Fruit fly (Drosophila melanogaster) whole organism, embryonic: ENCODE data around the gene Mgat4a.

Experiments used
- Ada2b ChIP-seq: fragments of 200-800 bp; sonication (Bioruptor generic); IDR thresholded peaks from 2 replicates; pipeline ENCODE4 v1.3.6; 2022; ENCODE audit warnings: missing biosample characterization, missing genetic modification characterization
- CG10209 ChIP-seq: fragments of 200-800 bp; sonication (Bioruptor generic); optimal IDR thresholded peaks from 3 replicates; lab custom pipeline; 2017; ENCODE audit warnings: missing biosample characterization, mild to moderate bottlenecking, missing genetic modification characterization, missing genetic modification reagents
- CG10431 ChIP-seq: fragments of 200-800 bp; sonication (Bioruptor generic); optimal IDR thresholded peaks from 3 replicates; lab custom pipeline; 2018; ENCODE audit warnings: missing biosample characterization, mild to moderate bottlenecking, missing genetic modification characterization
- CG10565 ChIP-seq: fragments of 200-800 bp; sonication (Bioruptor generic); optimal IDR thresholded peaks from 3 replicates; lab custom pipeline; 2016; ENCODE audit warnings: missing biosample characterization, mild to moderate bottlenecking, missing genetic modification characterization
- CG12299 ChIP-seq: fragments of 200-800 bp; sonication (Bioruptor generic); optimal IDR thresholded peaks from 2 replicates; lab custom pipeline; 2018; ENCODE audit warnings: missing biosample characterization, mild to moderate bottlenecking, missing genetic modification characterization
- CG13287 ChIP-seq: fragments of 200-800 bp; sonication (Bioruptor generic); IDR thresholded peaks from 2 replicates; pipeline ENCODE4 v1.3.6; 2022; ENCODE audit warnings: missing biosample characterization, missing genetic modification characterization; ENCODE audit not compliant: partially characterized antibody
- CG15601 ChIP-seq: fragments of 200-800 bp; sonication (Bioruptor generic); optimal IDR thresholded peaks from 3 replicates; lab custom pipeline; 2019; ENCODE audit warnings: missing biosample characterization, mild to moderate bottlenecking, missing genetic modification characterization, moderate library complexity
- CG1602 ChIP-seq: fragments of 200-800 bp; sonication (Bioruptor generic); optimal IDR thresholded peaks from 3 replicates; lab custom pipeline; 2016; ENCODE audit warnings: missing biosample characterization, missing genetic modification characterization
- CG17912 ChIP-seq: fragments of 200-800 bp; sonication (Bioruptor generic); optimal IDR thresholded peaks from 2 replicates; lab custom pipeline; 2018; ENCODE audit warnings: missing biosample characterization, mild to moderate bottlenecking, missing genetic modification characterization
- CG2129 ChIP-seq: fragments of 200-800 bp; sonication (Bioruptor generic); IDR thresholded peaks from 2 replicates; pipeline ENCODE4 v1.3.6; 2022; ENCODE audit warnings: missing biosample characterization, missing genetic modification characterization; ENCODE audit not compliant: partially characterized antibody
- CG32772 ChIP-seq: fragments of 200-800 bp; sonication (Bioruptor generic); IDR thresholded peaks from 2 replicates; pipeline ENCODE4 v1.3.6; 2022; ENCODE audit warnings: missing biosample characterization, missing genetic modification characterization
- CG3281 ChIP-seq: fragments of 200-800 bp; sonication (Bioruptor generic); optimal IDR thresholded peaks from 3 replicates; lab custom pipeline; 2017; ENCODE audit warnings: missing biosample characterization, mild to moderate bottlenecking, missing genetic modification characterization
- CG33557 ChIP-seq: fragments of 200-800 bp; sonication (Bioruptor generic); optimal IDR thresholded peaks from 2 replicates; lab custom pipeline; 2019; ENCODE audit warnings: missing biosample characterization, mild to moderate bottlenecking, missing genetic modification characterization, moderate library complexity
- CG43689 ChIP-seq: fragments of 200-800 bp; sonication (Bioruptor generic); IDR thresholded peaks from 2 replicates; pipeline ENCODE4 v1.3.6; 2022; ENCODE audit warnings: missing biosample characterization, missing genetic modification characterization
- CG7556 ChIP-seq: fragments of 200-800 bp; sonication (Bioruptor generic); optimal IDR thresholded peaks from 2 replicates; lab custom pipeline; 2017; ENCODE audit warnings: missing biosample characterization, mild to moderate bottlenecking, missing genetic modification characterization
- CG7987 ChIP-seq: fragments of 200-800 bp; sonication (Bioruptor generic); optimal IDR thresholded peaks from 2 replicates; lab custom pipeline; 2018; ENCODE audit warnings: missing biosample characterization, mild to moderate bottlenecking, missing genetic modification characterization, moderate library complexity
- CG8359 ChIP-seq: fragments of 200-800 bp; sonication (Bioruptor generic); optimal IDR thresholded peaks from 2 replicates; lab custom pipeline; 2017; ENCODE audit warnings: missing biosample characterization, mild to moderate bottlenecking, missing genetic modification characterization, borderline replicate concordance
- CG8924 ChIP-seq: fragments of 200-800 bp; optimal IDR thresholded peaks from 3 replicates; lab custom pipeline; 2019; ENCODE audit warnings: missing biosample characterization, mild to moderate bottlenecking, missing genetic modification characterization, moderate library complexity
- CG9817 ChIP-seq: fragments of 200-800 bp; sonication (Bioruptor generic); optimal IDR thresholded peaks from 2 replicates; lab custom pipeline; 2018; ENCODE audit warnings: missing biosample characterization, mild to moderate bottlenecking, missing genetic modification characterization, moderate library complexity
- CTCF ChIP-seq: fragments of 200-800 bp; sonication (Bioruptor generic); optimal IDR thresholded peaks from 2 replicates; lab custom pipeline; 2017; ENCODE audit warnings: missing biosample characterization, mild to moderate bottlenecking, missing genetic modification characterization, moderate library complexity
- D19A ChIP-seq: fragments of 200-800 bp; optimal IDR thresholded peaks from 3 replicates; lab custom pipeline; 2019; ENCODE audit warnings: missing biosample characterization, mild to moderate bottlenecking, missing genetic modification characterization, moderate library complexity
- Dfd ChIP-seq, 2 experiments: fragments of >200 bp; optimal IDR thresholded peaks; 2 replicates each; lab custom pipeline; 2017; ENCODE audit warnings: missing biosample characterization in 2 of 2, missing genetic modification characterization in 2 of 2
- Dll ChIP-seq: fragments of 200-800 bp; sonication (Bioruptor generic); IDR thresholded peaks from 4 replicates; pipeline ENCODE4 v1.3.6; 2022; ENCODE audit warnings: missing biosample characterization, missing genetic modification characterization; ENCODE audit not compliant: partially characterized antibody
- Fer2 ChIP-seq: fragments of 200-800 bp; sonication (Bioruptor generic); optimal IDR thresholded peaks from 2 replicates; lab custom pipeline; 2018; ENCODE audit warnings: missing biosample characterization, mild to moderate bottlenecking, missing genetic modification characterization, moderate library complexity
- Fer3 ChIP-seq: fragments of 200-800 bp; sonication (Bioruptor generic); optimal IDR thresholded peaks from 2 replicates; lab custom pipeline; 2018; ENCODE audit warnings: missing biosample characterization, mild to moderate bottlenecking, missing genetic modification characterization, moderate library complexity
- HmgZ ChIP-seq: fragments of 200-800 bp; sonication (Bioruptor generic); optimal IDR thresholded peaks from 2 replicates; lab custom pipeline; 2018; ENCODE audit warnings: missing biosample characterization, mild to moderate bottlenecking, missing genetic modification characterization
- Lpt ChIP-seq: fragments of >200 bp; optimal IDR thresholded peaks from 2 replicates; lab custom pipeline; 2018; ENCODE audit warnings: missing biosample characterization, missing genetic modification characterization
- Mrtf ChIP-seq: fragments of 200-800 bp; sonication (Bioruptor generic); IDR thresholded peaks from 3 replicates; pipeline ENCODE4 v1.3.6; 2022; ENCODE audit warnings: missing biosample characterization, missing genetic modification characterization
- NK7.1 ChIP-seq: fragments of 200-800 bp; sonication (Bioruptor generic); optimal IDR thresholded peaks from 3 replicates; lab custom pipeline; 2016; ENCODE audit warnings: missing biosample characterization, missing genetic modification characterization
- Nf-YC ChIP-seq: fragments of 200-800 bp; optimal IDR thresholded peaks from 3 replicates; lab custom pipeline; 2019; ENCODE audit warnings: missing biosample characterization, mild to moderate bottlenecking, missing genetic modification characterization, moderate library complexity
- Tbp ChIP-seq: fragments of >200 bp; optimal IDR thresholded peaks from 2 replicates; lab custom pipeline; 2018; ENCODE audit warnings: missing biosample characterization, missing genetic modification characterization
- bigmax ChIP-seq: fragments of 200-800 bp; sonication (Bioruptor generic); optimal IDR thresholded peaks from 2 replicates; lab custom pipeline; 2018; ENCODE audit warnings: missing biosample characterization, mild to moderate bottlenecking, missing genetic modification characterization
- cas ChIP-seq: fragments of 200-800 bp; sonication (Bioruptor generic); IDR thresholded peaks from 2 replicates; pipeline ENCODE4 v1.3.6; 2022; ENCODE audit warnings: missing biosample characterization, missing genetic modification characterization
- crc ChIP-seq: fragments of 200-800 bp; sonication (Bioruptor generic); optimal IDR thresholded peaks from 2 replicates; lab custom pipeline; 2016; ENCODE audit warnings: missing biosample characterization, missing genetic modification characterization
- dm ChIP-seq: fragments of 200-800 bp; sonication (Bioruptor generic); optimal IDR thresholded peaks from 3 replicates; lab custom pipeline; 2016; ENCODE audit warnings: missing biosample characterization, missing genetic modification characterization
- gfzf ChIP-seq: fragments of 200-800 bp; sonication (Bioruptor generic); optimal IDR thresholded peaks from 2 replicates; lab custom pipeline; 2016; ENCODE audit warnings: missing biosample characterization, mild to moderate bottlenecking, missing genetic modification characterization, moderate library complexity
- ham ChIP-seq: fragments of 200-800 bp; sonication (Bioruptor generic); IDR thresholded peaks from 2 replicates; pipeline ENCODE4 v1.3.6; 2022; ENCODE audit warnings: missing biosample characterization, missing genetic modification characterization
- inv ChIP-seq: fragments of 200-800 bp; sonication (Bioruptor generic); IDR thresholded peaks from 2 replicates; pipeline ENCODE4 v1.3.6; 2022; ENCODE audit warnings: missing biosample characterization, missing genetic modification characterization; ENCODE audit not compliant: partially characterized antibody
- lbe ChIP-seq: fragments of 200-800 bp; sonication (Bioruptor generic); optimal IDR thresholded peaks from 2 replicates; lab custom pipeline; 2016; ENCODE audit warnings: missing biosample characterization, mild to moderate bottlenecking, missing genetic modification characterization
- lola ChIP-seq, 3 experiments: fragments of >200 bp in 2 of 3; fragments of 200-800 bp in 1 of 3; sonication (Bioruptor generic) in 1 of 3; optimal IDR thresholded peaks; 2 replicates each; lab custom pipeline; 2017 to 2019; ENCODE audit warnings: missing biosample characterization in 3 of 3, missing genetic modification characterization in 3 of 3, mild to moderate bottlenecking in 1 of 3, moderate library complexity in 1 of 3
- lov ChIP-seq, 2 experiments: fragments of 200-800 bp in 1 of 2; fragments of >200 bp in 1 of 2; sonication (Bioruptor generic) in 1 of 2; IDR thresholded peaks in 1 of 2; optimal IDR thresholded peaks in 1 of 2; 2 replicates in 1 of 2; 3 replicates in 1 of 2; pipeline versions ENCODE4 v1.3.6 to Lab custom; 2017 to 2022; ENCODE audit warnings: missing biosample characterization in 1 of 2, missing genetic modification characterization in 1 of 2
- mam ChIP-seq: fragments of 200-800 bp; sonication (Bioruptor generic); optimal IDR thresholded peaks from 3 replicates; lab custom pipeline; 2016; ENCODE audit warnings: missing biosample characterization, missing genetic modification characterization
- mirr ChIP-seq: fragments of 200-800 bp; sonication (Bioruptor generic); optimal IDR thresholded peaks from 3 replicates; lab custom pipeline; 2018; ENCODE audit warnings: missing biosample characterization, mild to moderate bottlenecking, missing genetic modification characterization
- nau ChIP-seq: fragments of 200-800 bp; sonication (Bioruptor generic); optimal IDR thresholded peaks from 3 replicates; lab custom pipeline; 2017; ENCODE audit warnings: missing biosample characterization, mild to moderate bottlenecking, missing genetic modification characterization, missing genetic modification reagents
- odd ChIP-seq: fragments of 200-800 bp; sonication (Bioruptor generic); optimal IDR thresholded peaks from 2 replicates; lab custom pipeline; 2017; ENCODE audit warnings: missing biosample characterization, mild to moderate bottlenecking, missing genetic modification characterization
- pzg ChIP-seq: fragments of 200-800 bp; sonication (Bioruptor generic); optimal IDR thresholded peaks from 3 replicates; lab custom pipeline; 2018; ENCODE audit warnings: missing biosample characterization, mild to moderate bottlenecking, missing genetic modification characterization, moderate library complexity
- twi ChIP-seq: fragments of 200-800 bp; optimal IDR thresholded peaks from 2 replicates; lab custom pipeline; 2019; ENCODE audit warnings: missing biosample characterization, mild to moderate bottlenecking, missing genetic modification characterization, moderate library complexity
- vfl ChIP-seq: fragments of 200-800 bp; sonication (Bioruptor generic); optimal IDR thresholded peaks from 2 replicates; lab custom pipeline; 2016; ENCODE audit warnings: missing biosample characterization, missing genetic modification characterization
- z ChIP-seq: fragments of 200-800 bp; sonication (Bioruptor generic); IDR thresholded peaks from 3 replicates; pipeline ENCODE4 v1.3.6; 2022; ENCODE audit warnings: missing biosample characterization, missing genetic modification characterization

Gene Mgat4a

DNA sequence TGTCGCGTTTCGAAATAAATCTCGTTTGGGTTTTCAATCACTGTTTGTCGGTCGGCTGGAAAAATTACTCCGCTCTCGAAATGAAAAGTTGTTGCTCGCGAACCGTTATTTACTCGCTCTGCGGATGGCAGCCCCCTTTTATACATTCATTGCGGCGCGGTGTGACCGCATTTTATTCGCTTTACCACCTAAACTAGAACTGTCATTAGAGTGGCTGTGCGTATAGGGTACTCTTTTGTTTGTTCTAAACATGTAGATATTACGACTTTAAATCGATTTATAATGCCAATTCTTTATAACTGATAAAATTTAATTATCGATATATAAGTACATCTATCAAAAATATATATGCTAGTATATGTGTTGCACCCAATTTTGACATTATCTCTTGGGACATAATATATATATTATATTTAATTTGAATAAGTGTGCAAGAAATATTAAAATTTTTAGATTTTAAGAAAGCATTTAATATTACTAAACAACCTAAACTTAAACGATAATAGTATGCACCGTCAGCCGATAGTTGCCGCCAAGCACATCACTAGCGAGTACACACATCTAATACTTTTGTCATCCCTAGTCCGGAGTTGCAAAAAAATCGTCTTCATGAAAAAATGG, 24.5 kb downstream of the Mgat4a start, which contains the start of the genes bmm and Tdrd3 (continued):
- TF ChIP-seq CG7556 (GFP tag; lab: Kevin White, UChicago): peak; percentile 82
- no peak for TF ChIP-seq CG17912 (GFP tag; lab: Kevin White, UChicago)
- TF ChIP-seq Lpt (GFP tag; lab: Kevin White, UChicago): no peak
- TF ChIP-seq CG10209 (GFP tag; lab: Kevin White, UChicago): peak; percentile 82
- TF ChIP-seq Ada2b (GFP tag; lab: Robert Waterston, UW): peak; percentile 63
- TF ChIP-seq Dll (GFP tag; lab: Robert Waterston, UW): peak; percentile 94
- TF ChIP-seq CG15601 (tag; lab: Kevin White, UChicago): peak; percentile 86
- no peak for TF ChIP-seq dm
- TF ChIP-seq mam (GFP tag; lab: Kevin White, UChicago): peak; percentile 84
- TF ChIP-seq ham (GFP tag; lab: Robert Waterston, UW): no peak; the same call in 1 of the 2 replicates
- no peak for TF ChIP-seq CG43689 (GFP tag; lab: Robert Waterston, UW)
- TF ChIP-seq bigmax (GFP tag; lab: Kevin White, UChicago): no peak
- TF ChIP-seq lov (optimal IDR thresholded peaks at IDR 0.05; lab: Kevin White, UChicago): no peak
- TF ChIP-seq lov (GFP tag; IDR thresholded peaks at IDR 0.05; lab: Robert Waterston, UW): no peak
- peak; percentile 81 for TF ChIP-seq Nf-YC (tag; lab: Kevin White, UChicago)
- TF ChIP-seq Fer3: peak; percentile 80
- no peak for TF ChIP-seq nau (GFP tag; lab: Kevin White, UChicago)
- TF ChIP-seq cas (GFP tag; lab: Robert Waterston, UW): peak; percentile 45; the same call in 1 of the 2 replicates
- TF ChIP-seq Tbp (GFP tag; lab: Kevin White, UChicago): no peak
- TF ChIP-seq CG2129 (GFP tag; lab: Robert Waterston, UW): peak; percentile 85; the same call in 1 of the 2 replicates
- no peak for TF ChIP-seq CG8359
- peak; percentile 77 for TF ChIP-seq twi (tag; lab: Kevin White, UChicago)
- peak; percentile 53 for TF ChIP-seq CG12299 (tag; lab: Kevin White, UChicago)
- peak; percentile 64 for TF ChIP-seq pzg (GFP tag; lab: Kevin White, UChicago)
- peak; percentile 87 for TF ChIP-seq inv (GFP tag; lab: Robert Waterston, UW)
- peak; percentile 80 for TF ChIP-seq Fer2
- TF ChIP-seq CG8924 (tag; lab: Kevin White, UChicago): peak; percentile 94
- TF ChIP-seq vfl (GFP tag; lab: Kevin White, UChicago): peak; percentile 58
- peak; percentile 57 for TF ChIP-seq odd (GFP tag; lab: Kevin White, UChicago)
- peak; percentile 86 for TF ChIP-seq CG9817 (tag; lab: Kevin White, UChicago)
- TF ChIP-seq Dfd (GFP tag; optimal IDR thresholded peaks at IDR 0.05; lab: Kevin White, UChicago): no peak
- peak; percentile 87 for TF ChIP-seq CG13287 (GFP tag; lab: Robert Waterston, UW)
- TF ChIP-seq CG10431 (GFP tag; lab: Kevin White, UChicago): peak; percentile 74
- no peak for TF ChIP-seq CTCF (GFP tag; lab: Kevin White, UChicago)
- TF ChIP-seq gfzf (GFP tag; lab: Kevin White, UChicago): peak; percentile 77
- TF ChIP-seq Mrtf (GFP tag; lab: Robert Waterston, UW): peak; percentile 65; the same call in 2 of the 3 replicates
- peak; percentile 62 for TF ChIP-seq D19A (tag; lab: Kevin White, UChicago)
- TF ChIP-seq lbe: peak; percentile 44
- TF ChIP-seq z (GFP tag; lab: Robert Waterston, UW): no peak
- peak; percentile 73 for TF ChIP-seq HmgZ (tag; lab: Kevin White, UChicago)
- no peak for TF ChIP-seq CG10565 (GFP tag; lab: Kevin White, UChicago)
- peak; percentile 81 for TF ChIP-seq CG33557 (GFP tag; lab: Kevin White, UChicago)
- TF ChIP-seq CG7987 (GFP tag; lab: Kevin White, UChicago): no peak
- peak; percentile 87 for TF ChIP-seq CG1602 (GFP tag; lab: Kevin White, UChicago)
- TF ChIP-seq CG3281 (GFP tag; lab: Kevin White, UChicago): peak; percentile 79
- TF ChIP-seq mirr (GFP tag; lab: Kevin White, UChicago): peak; percentile 38
- no peak for TF ChIP-seq NK7.1 (GFP tag; lab: Kevin White, UChicago)
- TF ChIP-seq crc: no peak
- peak; percentile 79 for TF ChIP-seq CG32772 (GFP tag; lab: Robert Waterston, UW)
- peak in 1 of 3 experiments; percentile 89 for TF ChIP-seq lola (GFP tag; optimal IDR thresholded peaks at IDR 0.05; lab: Kevin White, UChicago)
